Worm (Caenorhabditis elegans) whole organism, late embryonic: ENCODE data around the gene Y27F2A.10.

Experiments used
- T23F11.4 ChIP-seq: fragments of 200-800 bp; sonication (Bioruptor generic); optimal IDR thresholded peaks from 2 replicates; lab custom pipeline; 2018; ENCODE audit warnings: mild to moderate bottlenecking, missing genetic modification characterization, missing compliant biosample characterization
- ahr-1 ChIP-seq: sonication (generic microtip); optimal IDR thresholded peaks from 2 replicates; lab custom pipeline; 2016; ENCODE audit warnings: missing genetic modification characterization, missing compliant biosample characterization
- ama-1 ChIP-seq: fragments of 150-350 bp; optimal IDR thresholded peaks from 2 replicates; lab custom pipeline; 2014
- ceh-19 ChIP-seq: fragments of 200-800 bp; sonication (Bioruptor generic); optimal IDR thresholded peaks from 2 replicates; lab custom pipeline; 2018; ENCODE audit warnings: mild to moderate bottlenecking, missing genetic modification characterization, missing compliant biosample characterization
- fkh-10 ChIP-seq: fragments of 150-350 bp; optimal IDR thresholded peaks from 2 replicates; lab custom pipeline; 2014; ENCODE audit warnings: missing biosample characterization, missing genetic modification reagents, missing genetic modification characterization
- pqm-1 ChIP-seq: sonication (generic microtip); optimal IDR thresholded peaks from 2 replicates; lab custom pipeline; 2016; ENCODE audit warnings: missing genetic modification characterization, missing compliant biosample characterization
- rnt-1 ChIP-seq: sonication (generic microtip); optimal IDR thresholded peaks from 2 replicates; lab custom pipeline; 2016; ENCODE audit warnings: missing genetic modification characterization, missing compliant biosample characterization
- sox-2 ChIP-seq: fragments of 200-800 bp; sonication (Bioruptor generic); IDR thresholded peaks from 2 replicates; pipeline ENCODE4 v1.3.6; 2022; ENCODE audit warnings: missing genetic modification reagents, missing genetic modification characterization, missing compliant biosample characterization

- TF ChIP-seq ceh-19 (GFP tag; lab: Kevin White, UChicago), result no peak
- TF ChIP-seq rnt-1 (tag; lab: Kevin White, UChicago), result no peak
- no peak for TF ChIP-seq ama-1 (lab: Kevin White, UChicago)
- no peak for TF ChIP-seq sox-2 (GFP tag; lab: Robert Waterston, UW)
- TF ChIP-seq ahr-1 (tag; lab: Kevin White, UChicago), result no peak
- TF ChIP-seq fkh-10 (GFP tag; lab: Kevin White, UChicago), result no peak
- no peak for TF ChIP-seq pqm-1 (tag; lab: Kevin White, UChicago)
- TF ChIP-seq T23F11.4 (GFP tag; lab: Kevin White, UChicago), result no peak
These were observed 31.3 kb upstream of the Y27F2A.10 start, which contains the start of gene sri-50 for ce11 chrII:3203415-3203814.
